Worm (Caenorhabditis elegans) whole organism, L1 larva: ENCODE data around the gene cyl-1.

Source experiments
- fkh-10 ChIP-seq: sonication (generic microtip); optimal IDR thresholded peaks from 2 replicates; lab custom pipeline; 2017; ENCODE audit warnings: missing biosample characterization, missing genetic modification reagents, missing genetic modification characterization
- fkh-4 ChIP-seq: sonication (generic microtip); optimal IDR thresholded peaks from 2 replicates; lab custom pipeline; 2016; ENCODE audit warnings: missing compliant biosample characterization, missing genetic modification characterization, borderline replicate concordance
- mep-1 ChIP-seq: fragments of 150-350 bp; optimal IDR thresholded peaks from 2 replicates; lab custom pipeline; 2014; ENCODE audit warnings: missing biosample characterization, missing genetic modification characterization
- nhr-77 ChIP-seq: fragments of 150-350 bp; optimal IDR thresholded peaks from 2 replicates; lab custom pipeline; 2014; ENCODE audit warnings: missing biosample characterization, missing genetic modification characterization
- pqm-1 ChIP-seq: sonication (generic microtip); optimal IDR thresholded peaks from 3 replicates; lab custom pipeline; 2017; ENCODE audit warnings: missing biosample characterization, missing genetic modification characterization
- sup-37 ChIP-seq: fragments of 200-800 bp; sonication (Bioruptor generic); optimal IDR thresholded peaks from 2 replicates; lab custom pipeline; 2018; ENCODE audit warnings: mild to moderate bottlenecking, missing genetic modification characterization, missing compliant biosample characterization
- swsn-7 ChIP-seq: sonication (generic microtip); optimal IDR thresholded peaks from 2 replicates; lab custom pipeline; 2016; ENCODE audit warnings: missing genetic modification characterization, missing compliant biosample characterization
- unc-86 ChIP-seq: sonication (generic microtip); optimal IDR thresholded peaks from 2 replicates; lab custom pipeline; 2016; ENCODE audit warnings: missing genetic modification characterization, missing compliant biosample characterization

ce11 chrV:11985384-11985783, 8.1 kb downstream of the cyl-1 start, which contains the start of gene mans-2:
- TF ChIP-seq sup-37 (GFP tag; lab: Kevin White, UChicago) (no peak), fkh-4 (tag; lab: Kevin White, UChicago) (no peak), mep-1 (tag; lab: Kevin White, UChicago) (no peak), fkh-10 (GFP tag; lab: Kevin White, UChicago) (no peak), nhr-77 (tag; lab: Kevin White, UChicago) (no peak), swsn-7 (tag; lab: Kevin White, UChicago) (no peak), unc-86 (tag; lab: Kevin White, UChicago) (no peak), pqm-1 (tag; lab: Kevin White, UChicago) (no peak)
